ENCODE assay signal across 3 fruit fly cellular contexts in the genomic region with DNA sequence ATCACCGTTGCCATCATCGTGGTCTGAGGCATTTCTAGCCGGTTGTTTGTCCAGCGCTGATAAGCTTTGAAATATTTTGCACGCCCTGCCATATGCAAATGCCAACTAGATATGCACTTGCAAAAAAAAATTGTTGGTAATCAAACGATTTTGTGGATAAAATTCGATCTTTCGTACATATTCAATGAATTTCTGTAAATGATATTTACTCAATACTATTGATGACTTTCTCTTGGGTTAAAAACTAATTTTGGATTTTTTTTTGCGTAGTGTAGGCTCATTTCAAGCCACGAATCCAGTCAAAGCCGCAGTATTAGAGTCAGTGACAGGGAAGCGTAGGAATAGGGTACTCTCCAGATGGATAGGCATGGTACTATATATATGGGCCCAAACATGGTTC.
TF ChIP-seq lines count a peak whose summit lies in the region.

No protein-coding gene starts in this region.

- no peak for TF ChIP-seq CTCF in whole organism, embryonic (GFP tag; optimal IDR thresholded peaks at IDR 0.05; lab: Kevin White, UChicago)

TF ChIP-seq in whole organism, embryonic, 481 proteins besides CTCF, POLR2A, EP300 and RAD21:
- TF ChIP-seq ftz-f1 (GFP tag; optimal IDR thresholded peaks at IDR 0.05; lab: Kevin White, UChicago) (no peak), Drgx (GFP tag; IDR thresholded peaks at IDR 0.05; lab: Robert Waterston, UW) (peak; percentile 63)
TF ChIP-seq in whole organism, embryonic: peak in this region for 1.

TF ChIP-seq in whole organism, prepupa, 60 proteins besides CTCF, POLR2A, EP300 and RAD21 (continues in another document):
- no peak for TF ChIP-seq CG6808 (GFP tag; optimal IDR thresholded peaks at IDR 0.05; lab: Kevin White, UChicago)
- TF ChIP-seq ss (GFP tag; optimal IDR thresholded peaks at IDR 0.05; lab: Kevin White, UChicago): no peak
- TF ChIP-seq fd85E (GFP tag; optimal IDR thresholded peaks at IDR 0.05; lab: Kevin White, UChicago): no peak
- TF ChIP-seq vri (GFP tag; optimal IDR thresholded peaks at IDR 0.05; lab: Kevin White, UChicago): no peak
- TF ChIP-seq fkh (GFP tag; optimal IDR thresholded peaks at IDR 0.05; lab: Kevin White, UChicago): no peak
- no peak for TF ChIP-seq acj6 (GFP tag; optimal IDR thresholded peaks at IDR 0.05; lab: Kevin White, UChicago)
- TF ChIP-seq CG1621 (tag; optimal IDR thresholded peaks at IDR 0.05; lab: Kevin White, UChicago): no peak
- peak; percentile 10 for TF ChIP-seq CG4318 (GFP tag; optimal IDR thresholded peaks at IDR 0.05; lab: Kevin White, UChicago)
- no peak for TF ChIP-seq CG6276 (GFP tag; optimal IDR thresholded peaks at IDR 0.05; lab: Kevin White, UChicago)
- no peak for TF ChIP-seq CG3919 (GFP tag; optimal IDR thresholded peaks at IDR 0.05; lab: Kevin White, UChicago)
- TF ChIP-seq CG6163 (GFP tag; IDR thresholded peaks at IDR 0.05; lab: Robert Waterston, UW): no peak
- TF ChIP-seq net (GFP tag; optimal IDR thresholded peaks at IDR 0.05; lab: Kevin White, UChicago): no peak
- no peak for TF ChIP-seq CG3032 (tag; optimal IDR thresholded peaks at IDR 0.05; lab: Kevin White, UChicago)
- no peak for TF ChIP-seq Lpt (GFP tag; optimal IDR thresholded peaks at IDR 0.05; lab: Kevin White, UChicago)
- TF ChIP-seq Smox (GFP tag; optimal IDR thresholded peaks at IDR 0.05; lab: Kevin White, UChicago): no peak
- TF ChIP-seq Sox102F (GFP tag; optimal IDR thresholded peaks at IDR 0.05; lab: Kevin White, UChicago): no peak
- TF ChIP-seq Hr38 (GFP tag; optimal IDR thresholded peaks at IDR 0.05; lab: Kevin White, UChicago): no peak
- TF ChIP-seq pdm3 (GFP tag; optimal IDR thresholded peaks at IDR 0.05; lab: Kevin White, UChicago): peak; percentile 15
- no peak for TF ChIP-seq svp (GFP tag; lab: Kevin White, UChicago)
- TF ChIP-seq CG9139 (GFP tag; optimal IDR thresholded peaks at IDR 0.05; lab: Kevin White, UChicago): no peak
- no peak for TF ChIP-seq CG6854 (GFP tag; optimal IDR thresholded peaks at IDR 0.05; lab: Kevin White, UChicago)
- no peak for TF ChIP-seq Sox14 (GFP tag; optimal IDR thresholded peaks at IDR 0.05; lab: Kevin White, UChicago)
- no peak for TF ChIP-seq Blimp-1 (GFP tag; optimal IDR thresholded peaks at IDR 0.05; lab: Kevin White, UChicago)
- peak; percentile 67 for TF ChIP-seq Hr4 (GFP tag; optimal IDR thresholded peaks at IDR 0.05; lab: Kevin White, UChicago)
- peak in 1 of 2 experiments; percentile 8 for TF ChIP-seq salr (GFP tag; optimal IDR thresholded peaks at IDR 0.05; lab: Kevin White, UChicago)
- no peak for TF ChIP-seq CG16779 (tag; optimal IDR thresholded peaks at IDR 0.05; lab: Kevin White, UChicago)
- no peak for TF ChIP-seq CG10669 (GFP tag; optimal IDR thresholded peaks at IDR 0.05; lab: Kevin White, UChicago)
- no peak for TF ChIP-seq CG8319 (GFP tag; optimal IDR thresholded peaks at IDR 0.05; lab: Kevin White, UChicago)
- no peak for TF ChIP-seq dsx (GFP tag; optimal IDR thresholded peaks at IDR 0.05; lab: Kevin White, UChicago; ENCODE audit: poor library complexity, severe bottlenecking)
- TF ChIP-seq Ets96B (tag; optimal IDR thresholded peaks at IDR 0.05; lab: Kevin White, UChicago): no peak
- TF ChIP-seq CG8632 (GFP tag; optimal IDR thresholded peaks at IDR 0.05; lab: Kevin White, UChicago): no peak
- TF ChIP-seq topi (GFP tag; optimal IDR thresholded peaks at IDR 0.05; lab: Kevin White, UChicago): no peak
- peak; percentile 75 for TF ChIP-seq CG15336 (GFP tag; IDR thresholded peaks at IDR 0.05; lab: Robert Waterston, UW)
- TF ChIP-seq CG10631 (GFP tag; optimal IDR thresholded peaks at IDR 0.05; lab: Kevin White, UChicago): peak; percentile 8
- peak; percentile 6 for TF ChIP-seq CG11762 (GFP tag; optimal IDR thresholded peaks at IDR 0.05; lab: Kevin White, UChicago; ENCODE audit: insufficient read depth)
- no peak for TF ChIP-seq Eip75B (GFP tag; optimal IDR thresholded peaks at IDR 0.05; lab: Kevin White, UChicago)
- peak; percentile 68 for TF ChIP-seq CG32006 (GFP tag; optimal IDR thresholded peaks at IDR 0.05; lab: Kevin White, UChicago)
- TF ChIP-seq Eip93F (GFP tag; optimal IDR thresholded peaks at IDR 0.05; lab: Kevin White, UChicago): no peak
- no peak for TF ChIP-seq CG7368 (GFP tag; optimal IDR thresholded peaks at IDR 0.05; lab: Kevin White, UChicago)
- TF ChIP-seq CG31627 (GFP tag; optimal IDR thresholded peaks at IDR 0.05; lab: Kevin White, UChicago): no peak
- TF ChIP-seq fd59A (GFP tag; optimal IDR thresholded peaks at IDR 0.05; lab: Kevin White, UChicago): no peak
- no peak for TF ChIP-seq spab (GFP tag; optimal IDR thresholded peaks at IDR 0.05; lab: Kevin White, UChicago)
- TF ChIP-seq Sox15 (GFP tag; optimal IDR thresholded peaks at IDR 0.05; lab: Kevin White, UChicago): no peak
- TF ChIP-seq Eip78C (GFP tag; lab: Kevin White, UChicago): no peak

TF ChIP-seq in whole organism, pupa, 21 proteins besides CTCF, POLR2A, EP300 and RAD21:
- TF ChIP-seq Ets98B (GFP tag; IDR thresholded peaks at IDR 0.05; lab: Robert Waterston, UW) (peak; percentile 31; the same call in 1 of the 2 replicates), Pif1A (GFP tag; optimal IDR thresholded peaks at IDR 0.05; lab: Kevin White, UChicago) (no peak), CG14655 (GFP tag; optimal IDR thresholded peaks at IDR 0.05; lab: Kevin White, UChicago) (peak; percentile 61), CG8301 (tag; optimal IDR thresholded peaks at IDR 0.05; lab: Kevin White, UChicago) (peak; percentile 58), CG34367 (tag; optimal IDR thresholded peaks at IDR 0.05; lab: Kevin White, UChicago) (no peak)
